Worm (Caenorhabditis elegans): ENCODE data around the gene hmit-1.3.

- TF ChIP-seq eyg-1 (tag; optimal IDR thresholded peaks at IDR 0.05): no peak
- no peak for TF ChIP-seq pqm-1 (tag; optimal IDR thresholded peaks at IDR 0.05)
- TF ChIP-seq ttx-3 (tag; optimal IDR thresholded peaks at IDR 0.05): no peak
- no peak for TF ChIP-seq hlh-6 (tag; optimal IDR thresholded peaks at IDR 0.05)
- TF ChIP-seq nfya-1 (tag; optimal IDR thresholded peaks at IDR 0.05): no peak
- no peak for TF ChIP-seq ceh-14 (tag; optimal IDR thresholded peaks at IDR 0.05)
- TF ChIP-seq C08G9.2 (tag; optimal IDR thresholded peaks at IDR 0.05): no peak
- TF ChIP-seq hlh-30 (tag; optimal IDR thresholded peaks at IDR 0.05; ENCODE audit: insufficient read depth): no peak
- no peak for TF ChIP-seq dmd-4 (tag; optimal IDR thresholded peaks at IDR 0.05; ENCODE audit: borderline replicate concordance)
- no peak for TF ChIP-seq unc-42 (tag; optimal IDR thresholded peaks at IDR 0.05)
- TF ChIP-seq syd-9 (tag; optimal IDR thresholded peaks at IDR 0.05): no peak
Measured at ce11 chrIII:3520417-3520816, 1.0 kb upstream of the hmit-1.3 start.
